Fruit fly (Drosophila melanogaster) whole organism, embryonic: ENCODE data around the gene CG16953.

Experiments used
- CG12299 ChIP-seq: fragments of 200-800 bp; sonication (Bioruptor generic); optimal IDR thresholded peaks from 2 replicates; lab custom pipeline; 2018; ENCODE audit warnings: missing biosample characterization, mild to moderate bottlenecking, missing genetic modification characterization
- CG4282 ChIP-seq: fragments of 200-800 bp; sonication (Bioruptor generic); optimal IDR thresholded peaks from 2 replicates; lab custom pipeline; 2016; ENCODE audit warnings: missing biosample characterization, missing genetic modification characterization
- CG6272 ChIP-seq: fragments of 200-800 bp; sonication (Bioruptor generic); IDR thresholded peaks from 2 replicates; pipeline ENCODE4 v1.3.6; 2022; ENCODE audit warnings: missing biosample characterization, missing genetic modification characterization
- CG6654 ChIP-seq: fragments of 200-800 bp; sonication (Bioruptor generic); optimal IDR thresholded peaks from 2 replicates; lab custom pipeline; 2017; ENCODE audit warnings: missing biosample characterization, mild to moderate bottlenecking, missing genetic modification characterization
- Chrac-16 ChIP-seq: fragments of 200-800 bp; sonication (Bioruptor generic); optimal IDR thresholded peaks from 3 replicates; lab custom pipeline; 2016; ENCODE audit warnings: missing biosample characterization, missing genetic modification characterization
- Elba2 ChIP-seq: fragments of 200-800 bp; sonication (Bioruptor generic); optimal IDR thresholded peaks from 3 replicates; lab custom pipeline; 2016; ENCODE audit warnings: missing biosample characterization, missing genetic modification characterization
- Fer3 ChIP-seq: fragments of 200-800 bp; sonication (Bioruptor generic); optimal IDR thresholded peaks from 2 replicates; lab custom pipeline; 2018; ENCODE audit warnings: missing biosample characterization, mild to moderate bottlenecking, missing genetic modification characterization, moderate library complexity
- Hr39 ChIP-seq: fragments of >200 bp; optimal IDR thresholded peaks from 2 replicates; lab custom pipeline; 2017
- ac ChIP-seq: fragments of 200-800 bp; sonication (Bioruptor generic); optimal IDR thresholded peaks from 3 replicates; lab custom pipeline; 2017; ENCODE audit warnings: missing biosample characterization, mild to moderate bottlenecking, missing genetic modification characterization
- sob ChIP-seq: fragments of 200-800 bp; sonication (Bioruptor generic); IDR thresholded peaks from 2 replicates; pipeline ENCODE4 v1.3.6; 2022; ENCODE audit warnings: missing biosample characterization, missing genetic modification characterization
- tll ChIP-seq, 2 experiments: fragments of 200-800 bp in 1 of 2; fragments of >200 bp in 1 of 2; sonication (Bioruptor generic) in 1 of 2; optimal IDR thresholded peaks; 2 replicates each; lab custom pipeline; 2017 to 2019; ENCODE audit warnings: missing biosample characterization in 2 of 2, missing genetic modification characterization in 2 of 2, mild to moderate bottlenecking in 1 of 2, moderate library complexity in 1 of 2
- usp ChIP-seq: fragments of >200 bp; optimal IDR thresholded peaks from 2 replicates; lab custom pipeline; 2017; ENCODE audit warnings: missing biosample characterization, missing genetic modification characterization

- TF ChIP-seq sob (GFP tag; lab: Robert Waterston, UW) = no peak
- no peak for TF ChIP-seq Elba2 (GFP tag; lab: Kevin White, UChicago)
- TF ChIP-seq CG6654 = no peak
- no peak for TF ChIP-seq CG6272 (GFP tag; lab: Robert Waterston, UW)
- TF ChIP-seq Chrac-16 (GFP tag; lab: Kevin White, UChicago) = no peak
- TF ChIP-seq Fer3 (tag; lab: Kevin White, UChicago) = no peak
- TF ChIP-seq ac (GFP tag; lab: Kevin White, UChicago) = no peak
- TF ChIP-seq usp (GFP tag; lab: Kevin White, UChicago) = no peak
- no peak for TF ChIP-seq CG4282 (GFP tag; lab: Kevin White, UChicago)
- no peak for TF ChIP-seq Hr39
- no peak for TF ChIP-seq CG12299 (tag; lab: Kevin White, UChicago)
- TF ChIP-seq tll (GFP tag; optimal IDR thresholded peaks at IDR 0.05; lab: Kevin White, UChicago) = no peak
Measured at dm6 chr3R:20617583-20617982, 31.9 kb upstream of the CG16953 start, which contains the start of gene CG5466.
